Fruit fly (Drosophila melanogaster) whole organism, pupa: ENCODE measurements around the gene Tollo.
A peak's percentile ranks its signal among the peaks of the same experiment; 100 is the strongest.

Experiments used
- Ets98B ChIP-seq: fragments of 200-800 bp; sonication (Bioruptor generic); IDR thresholded peaks from 2 replicates; pipeline ENCODE4 v1.3.6; 2022; ENCODE audit warnings: missing biosample characterization, missing genetic modification characterization
- rn ChIP-seq: fragments of 200-800 bp; sonication (Bioruptor generic); IDR thresholded peaks from 2 replicates; pipeline ENCODE4 v1.3.6; 2022; ENCODE audit warnings: missing biosample characterization, missing genetic modification characterization

dm6 chr3L:15240729-15241128 is 5.3 kb downstream of the Tollo start:
- TF ChIP-seq Ets98B (GFP tag; lab: Robert Waterston, UW) (peak; percentile 43; the same call in 1 of the 2 replicates), rn (GFP tag; lab: Robert Waterston, UW) (peak; percentile 54)
